Worm (Caenorhabditis elegans): ENCODE results near the gene cox-15.

The cox-15 gene

DNA sequence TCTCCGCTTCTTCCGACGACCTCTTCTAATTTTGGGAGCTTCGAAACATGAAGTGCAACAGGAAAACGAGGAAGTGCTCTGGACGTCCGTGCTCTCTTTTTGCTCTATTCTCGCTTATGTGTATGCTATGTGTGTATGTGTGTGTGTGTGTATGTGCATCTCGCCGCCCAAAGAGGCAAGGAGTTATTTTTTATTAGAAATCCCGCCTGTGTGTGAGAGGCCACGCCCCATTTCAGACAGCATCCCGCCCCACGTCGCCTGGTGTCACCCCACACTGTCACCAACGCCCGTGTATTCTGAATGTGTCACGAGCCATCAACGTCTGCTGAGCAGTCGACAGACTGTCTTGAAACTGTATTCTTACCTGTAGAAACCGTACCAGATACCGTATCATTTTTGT, 20.8 kb upstream of the cox-15 start, which contains the start of gene T05B9.2:
TSS of gene T05B9.2 (plus strand) at position 301 of the 400 bp plus-strand sequence.
- TF ChIP-seq spr-3 (GFP tag; optimal IDR thresholded peaks at IDR 0.05) (no peak), lin-29 (GFP tag; IDR thresholded peaks at IDR 0.05) (no peak), D1046.2 (GFP tag; IDR thresholded peaks at IDR 0.05) (no peak), ces-1 (GFP tag; optimal IDR thresholded peaks at IDR 0.05) (no peak), daf-8 (GFP tag; IDR thresholded peaks at IDR 0.05) (no peak), snpc-4 (tag; optimal IDR thresholded peaks at IDR 0.05) (no peak), zag-1 (tag; optimal IDR thresholded peaks at IDR 0.05) (no peak), mxl-2 (GFP tag; conservative IDR thresholded peaks at IDR 0.05) (no peak)

DNA sequence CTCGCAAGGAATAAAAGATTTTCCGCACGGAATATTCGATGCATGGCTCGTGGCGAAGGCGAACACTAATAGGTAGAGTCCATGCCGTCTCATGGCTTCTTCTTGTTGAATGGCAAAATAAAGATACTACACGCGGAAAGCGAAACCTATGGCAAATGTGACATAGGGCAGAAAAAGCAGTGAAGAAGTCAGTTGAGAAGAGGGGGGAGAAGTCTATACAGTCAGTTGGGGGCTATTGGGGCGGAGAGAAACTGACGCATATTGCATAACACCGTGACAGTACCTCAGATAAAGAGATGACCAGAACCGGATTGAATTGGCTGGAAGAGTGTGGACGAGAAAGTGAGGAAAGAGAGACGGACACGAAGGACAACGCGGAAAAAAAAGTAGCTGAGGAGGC, 12.7 kb upstream of the cox-15 start, which contains the start of gene T06D8.10:
TSS of gene T06D8.10 (minus strand) at position 101 of the 400 bp plus-strand sequence.
- no peak for TF ChIP-seq dpl-1 (GFP tag; optimal IDR thresholded peaks at IDR 0.05)
- TF ChIP-seq mxl-3 (GFP tag; optimal IDR thresholded peaks at IDR 0.05) = peak; percentile 49
- peak in 1 of 2 experiments; percentile 5 for TF ChIP-seq mdl-1 (tag; optimal IDR thresholded peaks at IDR 0.05)
- peak; percentile 13 for TF ChIP-seq spr-1 (tag; optimal IDR thresholded peaks at IDR 0.05)

- TF ChIP-seq unc-62 (GFP tag; optimal IDR thresholded peaks at IDR 0.05 in 1 of 2) = peak in 1 of 2 experiments; percentile 85
- TF ChIP-seq unc-62 (tag; optimal IDR thresholded peaks at IDR 0.05) = no peak
- no peak for TF ChIP-seq R02D3.7 (tag; optimal IDR thresholded peaks at IDR 0.05)
These were observed 11.8 kb upstream of the cox-15 start for ce11 chrII:11246506-11246905.

DNA sequence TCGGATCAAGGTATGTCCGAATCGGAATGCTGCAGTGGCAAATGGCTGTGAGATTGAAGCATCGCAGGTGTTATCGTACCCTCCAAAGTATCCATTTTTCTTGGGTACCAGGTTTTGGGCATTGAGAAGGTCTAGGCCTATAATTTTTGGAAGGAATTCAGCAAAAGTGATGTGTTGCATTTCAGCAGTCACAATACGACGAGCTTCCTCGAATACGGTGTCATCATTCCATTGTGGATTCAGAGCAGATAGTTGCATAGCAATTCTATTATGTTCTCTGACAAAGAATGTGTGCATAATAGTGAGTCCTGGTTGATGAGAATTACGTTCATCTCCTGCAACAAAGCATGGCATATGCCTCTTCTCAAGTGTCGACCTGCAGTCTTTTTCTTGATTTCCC, 8.2 kb upstream of the cox-15 start:
- no peak for TF ChIP-seq hlh-11 (tag; optimal IDR thresholded peaks at IDR 0.05)
- no peak for TF ChIP-seq zfp-3 (GFP tag; conservative IDR thresholded peaks at IDR 0.05)
- TF ChIP-seq madf-5 (GFP tag; IDR thresholded peaks at IDR 0.05) = no peak
- TF ChIP-seq dve-1 (tag; optimal IDR thresholded peaks at IDR 0.05; ENCODE audit: insufficient read depth) = no peak
- no peak for TF ChIP-seq snpc-4 (tag; optimal IDR thresholded peaks at IDR 0.05)
- TF ChIP-seq fos-1 (tag; optimal IDR thresholded peaks at IDR 0.05) = no peak
- peak; percentile 80 for TF ChIP-seq aha-1 (tag)
- TF ChIP-seq dmd-9 (GFP tag; IDR thresholded peaks at IDR 0.05) = no peak
- TF ChIP-seq unc-62 (GFP tag; optimal IDR thresholded peaks at IDR 0.05 in 1 of 2) = peak in 1 of 2 experiments; percentile 98
- TF ChIP-seq unc-62 (tag; optimal IDR thresholded peaks at IDR 0.05) = no peak
- TF ChIP-seq sdz-12 (GFP tag; optimal IDR thresholded peaks at IDR 0.05) = no peak
- no peak for TF ChIP-seq F10B5.3 (tag; optimal IDR thresholded peaks at IDR 0.05)
- no peak for TF ChIP-seq lir-3 (tag; optimal IDR thresholded peaks at IDR 0.05)
- TF ChIP-seq mxl-3 (GFP tag; optimal IDR thresholded peaks at IDR 0.05) = no peak
- TF ChIP-seq vab-7 (GFP tag; IDR thresholded peaks at IDR 0.05) = no peak
- TF ChIP-seq ceh-44 (GFP tag; IDR thresholded peaks at IDR 0.05) = no peak

DNA sequence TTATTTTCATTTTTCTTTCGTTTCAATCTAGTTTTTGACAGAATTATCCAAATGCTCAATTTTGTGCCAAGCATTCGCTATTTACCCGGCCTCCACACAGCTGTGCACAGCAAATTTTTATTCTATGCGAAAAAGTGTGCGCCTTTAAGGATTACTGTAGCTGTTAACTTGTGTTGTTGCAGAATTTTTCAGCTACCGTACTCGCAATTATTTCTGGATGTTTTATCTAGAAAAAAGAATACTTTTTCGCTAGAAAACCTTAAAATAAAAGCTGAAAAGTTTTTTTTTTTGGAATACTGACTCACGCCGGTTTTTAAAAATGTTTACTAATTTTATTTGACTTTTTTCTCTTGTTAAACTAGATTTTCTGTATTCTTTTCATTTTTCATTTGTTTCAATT, 6.7 kb upstream of the cox-15 start:
- TF ChIP-seq zip-11 (GFP tag; IDR thresholded peaks at IDR 0.05) = no peak
- TF ChIP-seq lsy-2 (tag; optimal IDR thresholded peaks at IDR 0.05) = no peak
- TF ChIP-seq ZK337.2 (GFP tag; IDR thresholded peaks at IDR 0.05) = no peak
- no peak for TF ChIP-seq F26F4.8 (GFP tag; conservative IDR thresholded peaks at IDR 0.05)
- no peak for TF ChIP-seq nhr-11 (tag; optimal IDR thresholded peaks at IDR 0.05)
- no peak for TF ChIP-seq fkh-10 (GFP tag; optimal IDR thresholded peaks at IDR 0.05)
- no peak for TF ChIP-seq mdt-29 (GFP tag; IDR thresholded peaks at IDR 0.05)
- no peak for TF ChIP-seq rbr-2 (tag; optimal IDR thresholded peaks at IDR 0.05)
- no peak for TF ChIP-seq lin-29 (GFP tag; IDR thresholded peaks at IDR 0.05)
- TF ChIP-seq pqm-1 (tag; optimal IDR thresholded peaks at IDR 0.05) = no peak
- TF ChIP-seq daf-16 (GFP tag; optimal IDR thresholded peaks at IDR 0.05) = no peak
- no peak for TF ChIP-seq daf-16 (tag; optimal IDR thresholded peaks at IDR 0.05)
- no peak for TF ChIP-seq Y48G9A.11 (GFP tag; IDR thresholded peaks at IDR 0.05)
- TF ChIP-seq dmd-9 (GFP tag; IDR thresholded peaks at IDR 0.05) = no peak
- TF ChIP-seq ZK546.5 (tag; optimal IDR thresholded peaks at IDR 0.05) = no peak
- TF ChIP-seq F10B5.3 (tag; optimal IDR thresholded peaks at IDR 0.05) = no peak
- no peak for TF ChIP-seq mes-2 (tag; optimal IDR thresholded peaks at IDR 0.05; ENCODE audit: poor library complexity, severe bottlenecking)
- TF ChIP-seq madf-9 (GFP tag; conservative IDR thresholded peaks at IDR 0.05) = no peak
- no peak for TF ChIP-seq hmg-1.1 (GFP tag; IDR thresholded peaks at IDR 0.05)

Measured in whole organism, L4 larva.